Worm (Caenorhabditis elegans) whole organism, early embryonic: ENCODE measurements around the gene F30B5.11.

Source experiments
- aly-1 ChIP-seq: sonication (generic microtip); optimal IDR thresholded peaks from 2 replicates; lab custom pipeline; 2016; ENCODE audit warnings: missing genetic modification characterization, missing compliant biosample characterization
- ama-1 ChIP-seq: fragments of 150-350 bp; optimal IDR thresholded peaks from 2 replicates; lab custom pipeline; 2014
- ets-7 ChIP-seq: sonication (generic microtip); optimal IDR thresholded peaks from 2 replicates; lab custom pipeline; 2016; ENCODE audit warnings: missing genotype, missing genetic modification characterization, missing compliant biosample characterization
- flt-1 ChIP-seq: fragments of 200-800 bp; sonication (Bioruptor generic); IDR thresholded peaks from 2 replicates; pipeline ENCODE4 v1.3.6; 2022; ENCODE audit warnings: missing genetic modification characterization, missing compliant biosample characterization
- sea-1 ChIP-seq: fragments of 200-800 bp; sonication (Bioruptor generic); conservative IDR thresholded peaks from 2 replicates; pipeline ENCODE4 v1.3.6; 2022; ENCODE audit warnings: missing genetic modification characterization, missing compliant biosample characterization

- TF ChIP-seq sea-1 (GFP tag; lab: Robert Waterston, UW) (no peak), ama-1 (lab: Kevin White, UChicago) (no peak), ets-7 (no peak), flt-1 (GFP tag; lab: Robert Waterston, UW) (no peak), aly-1 (tag; lab: Kevin White, UChicago) (no peak)
Observed at ce11 chrIV:4264649-4265048, 44.8 kb upstream of the F30B5.11 start.
